Worm (Caenorhabditis elegans) whole organism, mixed stage, embryonic: ENCODE results near the gene Y43F8B.29.

Source experiments
- M03D4.4 ChIP-seq: sonication (generic microtip); optimal IDR thresholded peaks from 2 replicates; lab custom pipeline; 2017; ENCODE audit warnings: mild to moderate bottlenecking, missing genetic modification characterization, missing compliant biosample characterization
- bed-3 ChIP-seq: fragments of 200-800 bp; sonication (Bioruptor generic); optimal IDR thresholded peaks from 3 replicates; lab custom pipeline; 2018; ENCODE audit warnings: mild to moderate bottlenecking, missing genetic modification characterization, moderate library complexity, missing compliant biosample characterization
- blmp-1 ChIP-seq: fragments of 150-350 bp; optimal IDR thresholded peaks from 2 replicates; lab custom pipeline; 2014; ENCODE audit warnings: missing biosample characterization, missing genetic modification characterization
- ceh-39 ChIP-seq: fragments of 150-350 bp; optimal IDR thresholded peaks from 2 replicates; lab custom pipeline; 2014; ENCODE audit warnings: missing biosample characterization, missing genetic modification characterization
- ceh-43 ChIP-seq: fragments of 200-800 bp; sonication (Bioruptor generic); optimal IDR thresholded peaks from 2 replicates; lab custom pipeline; 2018; ENCODE audit warnings: mild to moderate bottlenecking, missing genetic modification characterization, moderate library complexity, missing compliant biosample characterization
- ceh-83 ChIP-seq: fragments of 200-800 bp; sonication (Bioruptor generic); optimal IDR thresholded peaks from 2 replicates; lab custom pipeline; 2018; ENCODE audit warnings: mild to moderate bottlenecking, missing genetic modification characterization, missing compliant biosample characterization
- ces-1 ChIP-seq: fragments of 150-350 bp; optimal IDR thresholded peaks from 2 replicates; lab custom pipeline; 2014; ENCODE audit warnings: missing biosample characterization, missing genetic modification reagents, missing genetic modification characterization
- cnd-1 ChIP-seq: fragments of 200-800 bp; sonication (Bioruptor generic); optimal IDR thresholded peaks from 2 replicates; lab custom pipeline; 2018; ENCODE audit warnings: mild to moderate bottlenecking, missing genetic modification characterization, missing compliant biosample characterization
- drap-1 ChIP-seq: fragments of 200-800 bp; sonication (Bioruptor generic); optimal IDR thresholded peaks from 3 replicates; lab custom pipeline; 2018; ENCODE audit warnings: mild to moderate bottlenecking, missing genetic modification characterization, missing compliant biosample characterization
- elt-1 ChIP-seq: sonication (generic microtip); optimal IDR thresholded peaks from 2 replicates; lab custom pipeline; 2017; ENCODE audit warnings: missing genetic modification characterization, mild to moderate bottlenecking, missing compliant biosample characterization, antibody characterized with exemption, moderate library complexity, borderline replicate concordance; ENCODE audit not compliant: insufficient read depth
- elt-3 ChIP-seq: fragments of 150-350 bp; optimal IDR thresholded peaks from 2 replicates; lab custom pipeline; 2014; ENCODE audit warnings: missing biosample characterization, missing genetic modification characterization
- flh-1 ChIP-seq: fragments of 200-800 bp; sonication (Bioruptor generic); optimal IDR thresholded peaks from 2 replicates; lab custom pipeline; 2018; ENCODE audit warnings: mild to moderate bottlenecking, missing genetic modification characterization, moderate library complexity, missing compliant biosample characterization
- ham-2 ChIP-seq: fragments of 200-800 bp; sonication (Bioruptor generic); optimal IDR thresholded peaks from 2 replicates; lab custom pipeline; 2018; ENCODE audit warnings: mild to moderate bottlenecking, missing genetic modification characterization, missing compliant biosample characterization
- hlh-1 ChIP-seq: fragments of 150-350 bp; optimal IDR thresholded peaks from 2 replicates; lab custom pipeline; 2014; ENCODE audit warnings: missing biosample characterization, missing genetic modification reagents, missing genetic modification characterization
- lin-13 ChIP-seq: fragments of 150-350 bp; optimal IDR thresholded peaks from 2 replicates; lab custom pipeline; 2014; ENCODE audit warnings: missing biosample characterization, missing genetic modification characterization
- lin-32 ChIP-seq: fragments of 200-800 bp; sonication (Bioruptor generic); optimal IDR thresholded peaks from 2 replicates; lab custom pipeline; 2018; ENCODE audit warnings: mild to moderate bottlenecking, missing genetic modification characterization, missing compliant biosample characterization
- lsy-2 ChIP-seq: fragments of 150-350 bp; optimal IDR thresholded peaks from 2 replicates; lab custom pipeline; 2014; ENCODE audit warnings: missing biosample characterization, missing genetic modification characterization
- mab-5 ChIP-seq: fragments of 150-350 bp; optimal IDR thresholded peaks from 2 replicates; lab custom pipeline; 2014; ENCODE audit warnings: missing biosample characterization, missing genetic modification characterization
- mep-1 ChIP-seq: fragments of 150-350 bp; optimal IDR thresholded peaks from 2 replicates; lab custom pipeline; 2017; ENCODE audit warnings: missing biosample characterization, missing genetic modification reagents, missing genetic modification characterization, inconsistent platforms
- mls-2 ChIP-seq: sonication (generic microtip); optimal IDR thresholded peaks from 2 replicates; lab custom pipeline; 2016; ENCODE audit warnings: mild to moderate bottlenecking, missing genetic modification characterization, moderate library complexity, missing compliant biosample characterization
- nhr-12 ChIP-seq: fragments of 150-350 bp; optimal IDR thresholded peaks from 2 replicates; lab custom pipeline; 2014; ENCODE audit warnings: missing biosample characterization, missing genetic modification characterization
- nhr-2 ChIP-seq: fragments of 150-350 bp; optimal IDR thresholded peaks from 2 replicates; lab custom pipeline; 2014; ENCODE audit warnings: missing biosample characterization, missing genetic modification characterization
- nhr-237 ChIP-seq: fragments of 150-350 bp; optimal IDR thresholded peaks from 2 replicates; lab custom pipeline; 2014; ENCODE audit warnings: missing biosample characterization, missing genetic modification characterization
- nhr-28 ChIP-seq: fragments of 150-350 bp; optimal IDR thresholded peaks from 2 replicates; lab custom pipeline; 2014; ENCODE audit warnings: missing biosample characterization, missing genetic modification characterization
- nhr-76 ChIP-seq: sonication (generic microtip); optimal IDR thresholded peaks from 2 replicates; lab custom pipeline; 2017; ENCODE audit warnings: missing biosample characterization, missing genetic modification characterization
- pha-4 ChIP-seq: fragments of 150-350 bp; optimal IDR thresholded peaks from 2 replicates; lab custom pipeline; 2018; ENCODE audit warnings: missing biosample characterization, missing genetic modification reagents, missing genetic modification characterization
- sem-2 ChIP-seq: fragments of 200-800 bp; sonication (Bioruptor generic); optimal IDR thresholded peaks from 2 replicates; lab custom pipeline; 2018; ENCODE audit warnings: mild to moderate bottlenecking, missing genetic modification characterization, missing compliant biosample characterization
- snpc-4 ChIP-seq: fragments of 150-350 bp; optimal IDR thresholded peaks from 2 replicates; lab custom pipeline; 2014; ENCODE audit warnings: missing biosample characterization, missing genetic modification characterization
- sptf-1 ChIP-seq: sonication (generic microtip); optimal IDR thresholded peaks from 2 replicates; lab custom pipeline; 2017; ENCODE audit warnings: mild to moderate bottlenecking, missing genetic modification characterization, moderate library complexity, missing compliant biosample characterization
- tbx-8 ChIP-seq: fragments of 200-800 bp; sonication (Bioruptor generic); optimal IDR thresholded peaks from 2 replicates; lab custom pipeline; 2018; ENCODE audit warnings: mild to moderate bottlenecking, missing genetic modification characterization, moderate library complexity, missing compliant biosample characterization
- unc-120 ChIP-seq: sonication (generic microtip); optimal IDR thresholded peaks from 2 replicates; lab custom pipeline; 2017; ENCODE audit warnings: missing genetic modification characterization, missing compliant biosample characterization; ENCODE audit not compliant: poor library complexity, severe bottlenecking
- unc-39 ChIP-seq: fragments of 150-350 bp; optimal IDR thresholded peaks from 2 replicates; lab custom pipeline; 2014; ENCODE audit warnings: missing biosample characterization, missing genetic modification characterization
- unc-62 ChIP-seq: fragments of 150-350 bp; optimal IDR thresholded peaks from 2 replicates; lab custom pipeline; 2014; ENCODE audit warnings: missing biosample characterization, missing genetic modification reagents, missing genetic modification characterization
- zip-8 ChIP-seq: fragments of 150-350 bp; optimal IDR thresholded peaks from 2 replicates; lab custom pipeline; 2014; ENCODE audit warnings: missing biosample characterization, missing genetic modification characterization
- ztf-11 ChIP-seq: fragments of 150-350 bp; optimal IDR thresholded peaks from 2 replicates; lab custom pipeline; 2014; ENCODE audit warnings: missing biosample characterization, missing genetic modification characterization

Y43F8B.29 gene

DNA sequence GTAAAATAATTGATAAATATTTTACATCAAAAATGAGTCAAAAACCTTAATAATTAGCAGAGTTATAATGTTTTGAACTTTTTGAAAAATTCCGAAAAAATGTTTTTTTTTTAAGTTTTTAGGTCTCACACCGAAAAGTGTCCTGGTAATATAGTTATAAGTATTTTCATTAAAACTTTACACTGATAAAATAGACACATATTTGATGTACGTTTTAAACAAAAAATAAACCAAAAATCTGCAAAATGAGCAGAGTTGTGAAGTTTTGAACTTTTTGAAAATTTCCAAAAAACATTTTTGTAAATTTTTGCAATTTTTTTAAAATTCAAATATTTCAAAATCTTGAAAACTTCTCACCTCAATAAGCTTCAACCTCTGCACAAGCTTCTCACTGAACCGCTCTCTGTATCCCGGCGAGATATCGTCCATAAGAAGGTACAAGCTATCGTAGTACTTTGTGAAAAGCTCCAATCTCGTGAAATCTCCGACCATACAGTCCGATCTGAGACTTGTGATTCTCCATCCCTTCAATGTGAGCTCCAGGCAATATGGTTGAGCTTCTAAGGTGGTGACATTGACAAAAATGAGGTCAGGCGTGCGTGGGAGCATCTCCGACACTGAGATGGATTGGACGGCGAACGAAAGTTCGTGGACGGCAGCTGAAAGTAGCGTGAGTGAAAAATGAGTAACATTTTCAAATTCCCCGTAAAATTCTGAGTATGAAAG lies 29.4 kb downstream of the Y43F8B.29 start:
- TF ChIP-seq nhr-237 (tag; lab: Kevin White, UChicago) (no peak), mep-1 (tag; lab: Kevin White, UChicago) (no peak), lin-32 (GFP tag; lab: Kevin White, UChicago) (no peak), blmp-1 (no peak), bed-3 (GFP tag; lab: Kevin White, UChicago) (no peak), nhr-12 (tag; lab: Kevin White, UChicago) (no peak), snpc-4 (tag; lab: Kevin White, UChicago) (no peak), mab-5 (no peak), ceh-39 (tag; lab: Kevin White, UChicago) (no peak), flh-1 (GFP tag; lab: Kevin White, UChicago) (no peak), ztf-11 (no peak), ceh-43 (GFP tag; lab: Kevin White, UChicago) (no peak), nhr-76 (tag; lab: Kevin White, UChicago) (no peak), ceh-83 (GFP tag; lab: Kevin White, UChicago) (no peak), lsy-2 (no peak), nhr-28 (tag; lab: Kevin White, UChicago) (no peak)

DNA sequence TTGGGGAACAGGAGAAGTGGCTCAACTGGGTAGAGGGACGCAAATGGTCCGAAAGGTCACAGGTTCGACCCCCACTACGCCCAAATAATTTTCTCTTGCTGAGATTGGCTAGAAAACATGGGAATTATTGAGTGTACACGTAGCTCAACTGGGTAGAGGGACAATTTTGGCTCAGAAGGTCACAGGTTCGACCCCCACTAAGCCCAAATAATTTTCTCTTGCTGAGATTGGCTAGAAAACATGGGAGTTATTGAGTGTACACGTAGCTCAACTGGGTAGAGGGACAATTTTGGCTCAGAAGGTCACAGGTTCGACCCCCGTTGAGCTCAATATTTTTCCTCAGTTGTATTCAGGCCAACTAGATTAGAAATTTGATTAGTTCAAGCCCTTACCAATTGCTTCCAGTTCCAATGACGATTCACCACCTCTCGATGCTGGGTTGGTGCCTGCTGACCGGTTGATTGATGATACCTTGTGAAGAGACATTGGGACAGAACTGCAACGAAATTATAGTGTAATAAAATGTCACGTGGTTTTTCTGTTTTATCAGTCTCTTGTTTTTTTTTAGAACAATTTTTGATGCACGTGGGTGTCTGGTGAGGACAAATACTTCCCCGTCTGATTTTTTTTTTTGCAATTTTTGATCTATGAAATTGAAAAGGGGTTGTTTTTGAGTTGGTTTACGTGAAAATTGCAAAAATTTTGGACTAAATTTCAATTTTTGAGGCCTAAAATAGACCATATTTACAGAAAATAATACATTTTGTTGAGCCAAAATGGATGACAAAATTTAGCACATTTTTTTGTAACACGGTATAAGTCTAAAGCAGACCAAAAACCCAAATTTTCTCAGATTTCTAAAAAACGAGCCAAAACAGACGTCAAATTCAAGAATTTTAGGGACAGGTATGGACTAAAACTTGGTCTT lies 30.2 kb downstream of the Y43F8B.29 start:
- no peak for TF ChIP-seq pha-4 (tag; lab: Kevin White, UChicago)
- no peak for TF ChIP-seq zip-8 (tag; lab: Kevin White, UChicago)
- peak; percentile 2 for TF ChIP-seq nhr-2
- TF ChIP-seq sem-2: no peak
- TF ChIP-seq ces-1 (GFP tag; lab: Kevin White, UChicago): no peak
- no peak for TF ChIP-seq ham-2
- TF ChIP-seq drap-1 (GFP tag; lab: Kevin White, UChicago): peak; percentile 42

DNA sequence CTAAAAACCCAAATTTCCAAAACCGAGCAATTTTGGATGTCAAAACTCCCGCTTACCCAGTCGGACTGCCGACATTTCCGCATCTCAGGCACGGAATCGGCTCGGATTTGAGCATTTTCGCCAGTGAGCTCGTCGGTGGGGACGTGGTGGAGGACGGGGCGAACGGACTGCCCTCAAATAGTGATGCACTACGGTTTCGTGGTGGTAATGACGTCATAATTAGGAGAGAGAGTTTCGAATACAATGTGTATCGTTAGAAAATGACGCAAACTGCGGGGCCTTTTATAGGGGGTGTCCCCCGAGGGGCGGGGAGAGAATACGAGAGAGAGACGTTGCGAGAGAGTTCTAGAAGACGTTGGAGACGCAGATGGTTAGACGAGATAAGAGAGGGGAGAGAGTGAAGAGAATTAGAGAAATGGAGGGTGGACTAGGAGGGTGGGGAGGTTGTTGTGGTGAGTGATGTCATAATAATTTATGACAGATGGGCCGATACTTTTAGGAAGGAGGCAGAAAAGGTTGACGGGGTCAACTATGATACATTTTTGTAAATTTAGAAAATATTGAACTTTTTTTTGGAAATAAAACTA lies 31.2 kb downstream of the Y43F8B.29 start:
- peak; percentile 58 for TF ChIP-seq lin-32 (GFP tag; lab: Kevin White, UChicago)
- peak; percentile 99 for TF ChIP-seq unc-62 (GFP tag; lab: Kevin White, UChicago)
- peak; percentile 86 for TF ChIP-seq nhr-12 (tag; lab: Kevin White, UChicago)
- TF ChIP-seq hlh-1 (tag; lab: Kevin White, UChicago): peak; percentile 31
- TF ChIP-seq M03D4.4 (tag; lab: Kevin White, UChicago): peak; percentile 70
- peak; percentile 45 for TF ChIP-seq nhr-237 (tag; lab: Kevin White, UChicago)
- peak; percentile 90 for TF ChIP-seq unc-39 (tag; lab: Kevin White, UChicago)
- TF ChIP-seq sem-2: peak; percentile 68
- no peak for TF ChIP-seq bed-3 (GFP tag; lab: Kevin White, UChicago)
- peak; percentile 94 for TF ChIP-seq drap-1 (GFP tag; lab: Kevin White, UChicago)
- TF ChIP-seq flh-1 (GFP tag; lab: Kevin White, UChicago): peak; percentile 28
- TF ChIP-seq ces-1 (GFP tag; lab: Kevin White, UChicago): peak; percentile 82
- peak; percentile 74 for TF ChIP-seq elt-1 (tag; lab: Kevin White, UChicago)
- TF ChIP-seq blmp-1: peak; percentile 25
- TF ChIP-seq nhr-28 (tag; lab: Kevin White, UChicago): no peak
- TF ChIP-seq ceh-43 (GFP tag; lab: Kevin White, UChicago): peak; percentile 75
- TF ChIP-seq lin-13: peak; percentile 83
- peak; percentile 87 for TF ChIP-seq ceh-39 (tag; lab: Kevin White, UChicago)
- TF ChIP-seq mab-5: peak; percentile 81
- peak; percentile 10 for TF ChIP-seq pha-4 (tag; lab: Kevin White, UChicago)
- peak; percentile 92 for TF ChIP-seq ceh-83 (GFP tag; lab: Kevin White, UChicago)
- peak; percentile 94 for TF ChIP-seq zip-8 (tag; lab: Kevin White, UChicago)
- TF ChIP-seq snpc-4 (tag; lab: Kevin White, UChicago): no peak
- TF ChIP-seq unc-120 (tag; lab: Kevin White, UChicago): peak; percentile 72
- TF ChIP-seq lsy-2: peak; percentile 69
- peak; percentile 82 for TF ChIP-seq elt-3
- no peak for TF ChIP-seq nhr-76 (tag; lab: Kevin White, UChicago)
- peak; percentile 72 for TF ChIP-seq mep-1 (tag; lab: Kevin White, UChicago)
- TF ChIP-seq ztf-11: peak; percentile 85
- peak; percentile 26 for TF ChIP-seq tbx-8 (GFP tag; lab: Kevin White, UChicago)
- TF ChIP-seq cnd-1 (tag; lab: Kevin White, UChicago): peak; percentile 89
- peak; percentile 78 for TF ChIP-seq sptf-1 (tag; lab: Kevin White, UChicago)
- TF ChIP-seq mls-2 (tag; lab: Kevin White, UChicago): peak; percentile 88
- TF ChIP-seq ham-2: no peak
- TF ChIP-seq nhr-2: peak; percentile 93
